Fruit fly (Drosophila melanogaster): ENCODE data around the gene CG34428.

DNA sequence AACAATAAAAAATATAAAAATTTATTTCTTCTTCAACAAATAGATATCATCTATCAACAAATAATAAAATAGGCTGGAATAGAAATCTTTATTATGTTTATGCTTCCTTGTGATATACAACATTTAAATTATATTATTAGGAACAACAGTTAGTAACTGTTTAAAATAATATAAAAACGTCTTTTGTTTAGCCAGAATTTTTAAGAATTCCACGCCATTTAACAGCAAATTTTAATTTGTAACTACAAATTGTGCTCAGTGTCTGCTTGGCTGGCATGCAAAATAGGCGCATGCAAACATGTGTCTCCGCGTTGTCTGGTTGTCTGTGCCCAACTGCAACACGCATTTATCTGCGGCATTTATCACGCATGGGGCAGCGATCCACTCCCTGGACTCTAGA, 47.8 kb downstream of the CG34428 start:
- no peak for TF ChIP-seq usp (GFP tag; optimal IDR thresholded peaks at IDR 0.05)
- TF ChIP-seq pan (optimal IDR thresholded peaks at IDR 0.05), result no peak
- no peak for TF ChIP-seq Dll (optimal IDR thresholded peaks at IDR 0.05)
- no peak for TF ChIP-seq CG8478 (optimal IDR thresholded peaks at IDR 0.05)
- no peak for TF ChIP-seq psq (optimal IDR thresholded peaks at IDR 0.05)
- TF ChIP-seq EcR (GFP tag; optimal IDR thresholded peaks at IDR 0.05), result no peak
